Fruit fly (Drosophila melanogaster): ENCODE measurements around the gene Cubn2.

The Cubn2 gene

dm6 chr3L:11819639-11820456, 5.3 kb upstream of the Cubn2 start:
- TF ChIP-seq noc (tag; optimal IDR thresholded peaks at IDR 0.05), result peak; percentile 55

- no peak for TF ChIP-seq noc (tag; optimal IDR thresholded peaks at IDR 0.05)
Measured at dm6 chr3L:11816641-11817040, 2.1 kb upstream of the Cubn2 start.

- TF ChIP-seq noc (tag; optimal IDR thresholded peaks at IDR 0.05), result no peak
Measured at dm6 chr3L:11815220-11815797, 754 bp upstream of the Cubn2 start, which contains the start of gene CG14130. Gene CG14130, plus strand, starts transcription at chr3L:11815444.

- no peak for TF ChIP-seq noc (tag; optimal IDR thresholded peaks at IDR 0.05)
Measured at dm6 chr3L:11801622-11802021, 12.9 kb downstream of the Cubn2 start.

dm6 chr3L:11800761-11801160, 13.8 kb downstream of the Cubn2 start, which contains the start of gene Gcat:
Gene Gcat, minus strand, starts transcription at chr3L:11800861.
- TF ChIP-seq noc (tag; optimal IDR thresholded peaks at IDR 0.05), result no peak

- TF ChIP-seq noc (tag; optimal IDR thresholded peaks at IDR 0.05), result no peak
Measured at dm6 chr3L:11795440-11795983, 19.0 kb downstream of the Cubn2 start, which contains the start of gene Klp68D. Gene Klp68D, plus strand, starts transcription at chr3L:11795614.

- no peak for TF ChIP-seq noc (tag; optimal IDR thresholded peaks at IDR 0.05)
Measured at dm6 chr3L:11793233-11793800, 21.2 kb downstream of the Cubn2 start, which contains the start of the genes twy and CG10907. Gene twy, minus strand, starts transcription at chr3L:11793283. Gene CG10907, plus strand, starts transcription at chr3L:11793514.

dm6 chr3L:11789773-11790172, 24.8 kb downstream of the Cubn2 start, which contains the start of gene Pi3K68D:
Gene Pi3K68D, minus strand, starts transcription at chr3L:11790013.
- no peak for TF ChIP-seq noc (tag; optimal IDR thresholded peaks at IDR 0.05)

dm6 chr3L:11788936-11789352, 25.6 kb downstream of the Cubn2 start:
- TF ChIP-seq noc (tag; optimal IDR thresholded peaks at IDR 0.05), result peak; percentile 29

- no peak for TF ChIP-seq noc (tag; optimal IDR thresholded peaks at IDR 0.05)
Measured at dm6 chr3L:11788195-11788594, 26.4 kb downstream of the Cubn2 start.

- TF ChIP-seq noc (tag; optimal IDR thresholded peaks at IDR 0.05), result peak; percentile 78
Measured at dm6 chr3L:11785291-11785690, 29.3 kb downstream of the Cubn2 start.

- no peak for TF ChIP-seq noc (tag; optimal IDR thresholded peaks at IDR 0.05)
Measured at dm6 chr3L:11777348-11777958, 37.1 kb downstream of the Cubn2 start.

dm6 chr3L:11776731-11777130, 37.8 kb downstream of the Cubn2 start, which contains the start of gene CG14131:
Gene CG14131, plus strand, starts transcription at chr3L:11777073.
- TF ChIP-seq noc (tag; optimal IDR thresholded peaks at IDR 0.05), result no peak

- TF ChIP-seq noc (tag; optimal IDR thresholded peaks at IDR 0.05), result no peak
Measured at dm6 chr3L:11774401-11774800, 40.2 kb downstream of the Cubn2 start, which contains the start of gene Tim13. Gene Tim13, minus strand, starts transcription at chr3L:11774501.

- TF ChIP-seq noc (tag; optimal IDR thresholded peaks at IDR 0.05), result no peak
Measured at dm6 chr3L:11773796-11774195, 40.8 kb downstream of the Cubn2 start.

- peak; percentile 20 for TF ChIP-seq noc (tag; optimal IDR thresholded peaks at IDR 0.05)
Measured at dm6 chr3L:11772608-11773017, 41.9 kb downstream of the Cubn2 start.

All from whole organism, larva.